Fruit fly (Drosophila melanogaster): Measurements from ENCODE around the gene CG34250.

The CG34250 gene

dm6 chr3L:17457695-17458242 lies 18.3 kb upstream of the CG34250 start (continued):
- TF ChIP-seq CG2712 (tag; optimal IDR thresholded peaks at IDR 0.05) = peak; percentile 51
- peak; percentile 52 for TF ChIP-seq CG17328 (GFP tag; IDR thresholded peaks at IDR 0.05)
- peak; percentile 38; the same call in 1 of the 2 replicates for TF ChIP-seq CG31441 (GFP tag; IDR thresholded peaks at IDR 0.05)
- peak; percentile 17 for TF ChIP-seq trem (tag; optimal IDR thresholded peaks at IDR 0.05)
- peak; percentile 37 for TF ChIP-seq Blimp-1 (GFP tag; optimal IDR thresholded peaks at IDR 0.05)
- peak; percentile 5 for TF ChIP-seq ATbp (GFP tag; optimal IDR thresholded peaks at IDR 0.05)
- peak; percentile 67 for TF ChIP-seq CG10431 (GFP tag; optimal IDR thresholded peaks at IDR 0.05)
- no peak for TF ChIP-seq Fer2 (tag; optimal IDR thresholded peaks at IDR 0.05)
- TF ChIP-seq CG18599 (GFP tag; optimal IDR thresholded peaks at IDR 0.05) = peak; percentile 54

dm6 chr3L:17458856-17459518 lies 17.0 kb upstream of the CG34250 start:
- peak; percentile 44 for TF ChIP-seq slbo (GFP tag; IDR thresholded peaks at IDR 0.05)
- TF ChIP-seq E2f1 (GFP tag; IDR thresholded peaks at IDR 0.05) = peak; percentile 42; the same call in 1 of the 2 replicates
- TF ChIP-seq CG2712 (tag; optimal IDR thresholded peaks at IDR 0.05) = peak; percentile 66
- TF ChIP-seq emc (GFP tag; optimal IDR thresholded peaks at IDR 0.05) = no peak
- TF ChIP-seq CG14710 (tag; optimal IDR thresholded peaks at IDR 0.05) = peak; percentile 18
- peak; percentile 20 for TF ChIP-seq nmo (GFP tag; optimal IDR thresholded peaks at IDR 0.05)
- peak; percentile 52 for TF ChIP-seq CG31441 (GFP tag; IDR thresholded peaks at IDR 0.05)
- TF ChIP-seq Dek (tag; optimal IDR thresholded peaks at IDR 0.05) = no peak
- 0 out of 3 replicates have a peak, but pooled peaks have one; percentile 31 for TF ChIP-seq ase (GFP tag; IDR thresholded peaks at IDR 0.05)
- TF ChIP-seq Oli (tag; optimal IDR thresholded peaks at IDR 0.05) = peak; percentile 41
- peak; percentile 21 for TF ChIP-seq Hr3 (GFP tag; optimal IDR thresholded peaks at IDR 0.05)
- TF ChIP-seq CG6791 (GFP tag; IDR thresholded peaks at IDR 0.05; ENCODE audit: partially characterized antibody) = no peak
- peak; percentile 57 for TF ChIP-seq CG12391 (tag; optimal IDR thresholded peaks at IDR 0.05)
- TF ChIP-seq Sox102F (GFP tag; optimal IDR thresholded peaks at IDR 0.05) = peak; percentile 50
- no peak for TF ChIP-seq Hr78 (GFP tag; optimal IDR thresholded peaks at IDR 0.05)
- 0 out of 3 replicates have a peak, but pooled peaks have one; percentile 9 for TF ChIP-seq CG3726 (GFP tag; IDR thresholded peaks at IDR 0.05)
- peak; percentile 13 for TF ChIP-seq CoRest (tag; optimal IDR thresholded peaks at IDR 0.05)
- TF ChIP-seq CG14667 (GFP tag; IDR thresholded peaks at IDR 0.05) = peak; percentile 15; the same call in 1 of the 2 replicates
- TF ChIP-seq dysf (GFP tag; IDR thresholded peaks at IDR 0.05) = peak; percentile 48; the same call in 2 of the 3 replicates
- peak; percentile 39 for TF ChIP-seq unpg (GFP tag; optimal IDR thresholded peaks at IDR 0.05)
- peak; percentile 9 for TF ChIP-seq Hsf (GFP tag; optimal IDR thresholded peaks at IDR 0.05)
- TF ChIP-seq sens-2 (GFP tag; IDR thresholded peaks at IDR 0.05) = no peak
- TF ChIP-seq D19B (GFP tag; optimal IDR thresholded peaks at IDR 0.05) = peak; percentile 59
- no peak for TF ChIP-seq kni (GFP tag; optimal IDR thresholded peaks at IDR 0.05)
- peak; percentile 63 for TF ChIP-seq gem (tag; optimal IDR thresholded peaks at IDR 0.05)
- peak; percentile 13 for TF ChIP-seq tup (GFP tag; optimal IDR thresholded peaks at IDR 0.05)
- no peak for TF ChIP-seq CG5245 (GFP tag; optimal IDR thresholded peaks at IDR 0.05)
- TF ChIP-seq H15 (GFP tag; IDR thresholded peaks at IDR 0.05) = 0 out of 3 replicates have a peak, but pooled peaks have one; percentile 34
- 0 out of 2 replicates have a peak, but pooled peaks have one; percentile 19 for TF ChIP-seq CG11696 (GFP tag; IDR thresholded peaks at IDR 0.05)
- peak; percentile 25 for TF ChIP-seq CG10209 (GFP tag; optimal IDR thresholded peaks at IDR 0.05)
- peak; percentile 4 for TF ChIP-seq CG15601 (tag; optimal IDR thresholded peaks at IDR 0.05)
- no peak for TF ChIP-seq CG17385 (GFP tag; optimal IDR thresholded peaks at IDR 0.05)
- no peak for TF ChIP-seq seq (GFP tag; IDR thresholded peaks at IDR 0.05)
- TF ChIP-seq bsh (GFP tag; optimal IDR thresholded peaks at IDR 0.05) = peak in 1 of 2 experiments; percentile 49
- TF ChIP-seq CG14014 (GFP tag; IDR thresholded peaks at IDR 0.05) = 0 out of 2 replicates have a peak, but pooled peaks have one; percentile 35
- TF ChIP-seq lilli (GFP tag; optimal IDR thresholded peaks at IDR 0.05) = peak; percentile 28
- TF ChIP-seq CG17361 (GFP tag; IDR thresholded peaks at IDR 0.05) = 0 out of 3 replicates have a peak, but pooled peaks have one; percentile 35
- peak; percentile 5 for TF ChIP-seq CG8924 (tag; optimal IDR thresholded peaks at IDR 0.05)
